Fruit fly (Drosophila melanogaster): ENCODE measurements around the gene mri.

The mri gene

dm6 chr3L:174501-174900 lies 25.5 kb upstream of the mri start (continued):
- TF ChIP-seq mld (GFP tag; IDR thresholded peaks at IDR 0.05; ENCODE audit: partially characterized antibody), result peak; percentile 86
- peak; percentile 3 for TF ChIP-seq CG2712 (tag; optimal IDR thresholded peaks at IDR 0.05)
- peak; percentile 49 for TF ChIP-seq Ets97D (GFP tag; optimal IDR thresholded peaks at IDR 0.05)
- peak; percentile 68 for TF ChIP-seq CG2129 (GFP tag; IDR thresholded peaks at IDR 0.05; ENCODE audit: partially characterized antibody)
- TF ChIP-seq CG11398 (GFP tag; optimal IDR thresholded peaks at IDR 0.05), result no peak
- no peak for TF ChIP-seq trh (GFP tag; optimal IDR thresholded peaks at IDR 0.05)
- TF ChIP-seq CG12659 (GFP tag; optimal IDR thresholded peaks at IDR 0.05), result peak; percentile 47
- peak; percentile 28 for TF ChIP-seq CG2120 (GFP tag; optimal IDR thresholded peaks at IDR 0.05)
- peak; percentile 64 for TF ChIP-seq CG15514 (GFP tag; optimal IDR thresholded peaks at IDR 0.05)
- peak; percentile 71 for TF ChIP-seq stwl (tag; optimal IDR thresholded peaks at IDR 0.05)
- peak; percentile 85 for TF ChIP-seq CG14860 (GFP tag; IDR thresholded peaks at IDR 0.05; ENCODE audit: partially characterized antibody)
- no peak for TF ChIP-seq Hmr (GFP tag; optimal IDR thresholded peaks at IDR 0.05)
- TF ChIP-seq E2f2 (GFP tag; IDR thresholded peaks at IDR 0.05), result peak; percentile 88
- TF ChIP-seq CG34224 (GFP tag; IDR thresholded peaks at IDR 0.05; ENCODE audit: partially characterized antibody), result peak; percentile 92
- no peak for TF ChIP-seq CG8089 (GFP tag; optimal IDR thresholded peaks at IDR 0.05)
- no peak for TF ChIP-seq Gsc (GFP tag; IDR thresholded peaks at IDR 0.05)
- TF ChIP-seq CG18262 (tag; optimal IDR thresholded peaks at IDR 0.05), result no peak
- peak; percentile 19 for TF ChIP-seq nmo (GFP tag; optimal IDR thresholded peaks at IDR 0.05)
- TF ChIP-seq unc-4 (GFP tag; IDR thresholded peaks at IDR 0.05; ENCODE audit: partially characterized antibody), result peak; percentile 93
- no peak for TF ChIP-seq CG16815 (GFP tag; optimal IDR thresholded peaks at IDR 0.05)
- TF ChIP-seq MBD-R2 (GFP tag; IDR thresholded peaks at IDR 0.05), result peak; percentile 26; the same call in 1 of the 2 replicates
- TF ChIP-seq CG13287 (GFP tag; IDR thresholded peaks at IDR 0.05; ENCODE audit: partially characterized antibody), result peak; percentile 96
- TF ChIP-seq trem (tag; optimal IDR thresholded peaks at IDR 0.05), result peak; percentile 67
- peak; percentile 94 for TF ChIP-seq Myb (GFP tag; optimal IDR thresholded peaks at IDR 0.05)
- peak; percentile 23 for TF ChIP-seq D19A (tag; optimal IDR thresholded peaks at IDR 0.05)
- peak; percentile 1 for TF ChIP-seq CG10147 (GFP tag; optimal IDR thresholded peaks at IDR 0.05)
- peak; percentile 88 for TF ChIP-seq hb (GFP tag; IDR thresholded peaks at IDR 0.05; ENCODE audit: partially characterized antibody)
- peak; percentile 84 for TF ChIP-seq Dp (GFP tag; optimal IDR thresholded peaks at IDR 0.05)
- peak; percentile 2 for TF ChIP-seq CG10267 (tag; optimal IDR thresholded peaks at IDR 0.05)
- peak; percentile 21 for TF ChIP-seq grau (tag; optimal IDR thresholded peaks at IDR 0.05)
- no peak for TF ChIP-seq CG10431 (GFP tag; optimal IDR thresholded peaks at IDR 0.05)
- TF ChIP-seq Bgb (GFP tag; IDR thresholded peaks at IDR 0.05; ENCODE audit: partially characterized antibody), result peak; percentile 94
- peak; percentile 36 for TF ChIP-seq CG1603 (tag; optimal IDR thresholded peaks at IDR 0.05)
- peak; percentile 88 for TF ChIP-seq tna (GFP tag; IDR thresholded peaks at IDR 0.05; ENCODE audit: partially characterized antibody)
- no peak for TF ChIP-seq salm (tag; optimal IDR thresholded peaks at IDR 0.05)
- peak; percentile 90 for TF ChIP-seq Dref (GFP tag; IDR thresholded peaks at IDR 0.05)
- peak; percentile 80 for TF ChIP-seq CG16813 (GFP tag; IDR thresholded peaks at IDR 0.05; ENCODE audit: partially characterized antibody)
- TF ChIP-seq ftz-f1 (GFP tag; optimal IDR thresholded peaks at IDR 0.05), result no peak
- peak; percentile 2 for TF ChIP-seq CG30020 (tag; optimal IDR thresholded peaks at IDR 0.05)
- peak; percentile 4 for TF ChIP-seq pros (GFP tag; optimal IDR thresholded peaks at IDR 0.05)
- peak; percentile 55 for TF ChIP-seq sd (tag; optimal IDR thresholded peaks at IDR 0.05)
- no peak for TF ChIP-seq NC2β (GFP tag; optimal IDR thresholded peaks at IDR 0.05)
- no peak for TF ChIP-seq wek (GFP tag; optimal IDR thresholded peaks at IDR 0.05)
- TF ChIP-seq inv (GFP tag; IDR thresholded peaks at IDR 0.05; ENCODE audit: partially characterized antibody), result peak; percentile 77
- TF ChIP-seq Fer1 (GFP tag; optimal IDR thresholded peaks at IDR 0.05), result peak; percentile 20
- peak; percentile 91 for TF ChIP-seq sna (GFP tag; IDR thresholded peaks at IDR 0.05; ENCODE audit: partially characterized antibody)
- TF ChIP-seq CG42726 (GFP tag; IDR thresholded peaks at IDR 0.05; ENCODE audit: partially characterized antibody), result peak; percentile 86
- peak; percentile 70 for TF ChIP-seq sens (GFP tag)
- TF ChIP-seq Doc2 (GFP tag; IDR thresholded peaks at IDR 0.05), result no peak

Measured in whole organism, embryonic.